Fruit fly (Drosophila melanogaster) whole organism, prepupa: ENCODE measurements around the gene Cyt-c-p.

ENCODE experiments used
- Blimp-1 ChIP-seq: fragments of 200-800 bp; sonication (Bioruptor generic); optimal IDR thresholded peaks from 3 replicates; lab custom pipeline; 2017; ENCODE audit warnings: missing biosample characterization, missing genetic modification characterization, mild to moderate bottlenecking, moderate library complexity, missing genetic modification reagents
- CG10631 ChIP-seq: fragments of 200-800 bp; sonication (Bioruptor generic); optimal IDR thresholded peaks from 2 replicates; lab custom pipeline; 2016; ENCODE audit warnings: missing biosample characterization, missing genetic modification characterization
- CG10669 ChIP-seq: fragments of 200-800 bp; sonication (Bioruptor generic); optimal IDR thresholded peaks from 3 replicates; lab custom pipeline; 2018; ENCODE audit warnings: missing biosample characterization, mild to moderate bottlenecking, missing genetic modification characterization, moderate library complexity
- CG11294 ChIP-seq: fragments of 200-800 bp; sonication (Bioruptor generic); IDR thresholded peaks from 2 replicates; pipeline ENCODE4 v1.3.6; 2022; ENCODE audit warnings: missing biosample characterization, missing genetic modification characterization
- CG11762 ChIP-seq: fragments of 200-800 bp; sonication (Bioruptor generic); optimal IDR thresholded peaks from 3 replicates; lab custom pipeline; 2016; ENCODE audit warnings: missing biosample characterization, missing genetic modification characterization; ENCODE audit not compliant: insufficient read depth
- CG11902 ChIP-seq: fragments of 200-800 bp; sonication (Bioruptor generic); optimal IDR thresholded peaks from 3 replicates; lab custom pipeline; 2016; ENCODE audit warnings: missing biosample characterization, missing genetic modification characterization
- CG15336 ChIP-seq: fragments of 200-800 bp; sonication (Bioruptor generic); IDR thresholded peaks from 2 replicates; pipeline ENCODE4 v1.3.6; 2022; ENCODE audit warnings: missing biosample characterization, missing genetic modification characterization
- CG1621 ChIP-seq: fragments of 200-800 bp; sonication (Bioruptor generic); optimal IDR thresholded peaks from 3 replicates; lab custom pipeline; 2018; ENCODE audit warnings: missing biosample characterization, mild to moderate bottlenecking, missing genetic modification characterization
- CG16779 ChIP-seq: fragments of 200-800 bp; sonication (Bioruptor generic); optimal IDR thresholded peaks from 3 replicates; lab custom pipeline; 2017; ENCODE audit warnings: missing biosample characterization, mild to moderate bottlenecking, missing genetic modification characterization
- CG3032 ChIP-seq: fragments of 200-800 bp; optimal IDR thresholded peaks from 2 replicates; lab custom pipeline; 2019; ENCODE audit warnings: missing biosample characterization, mild to moderate bottlenecking, missing genetic modification characterization, moderate library complexity
- CG31627 ChIP-seq: fragments of 200-800 bp; sonication (Bioruptor generic); optimal IDR thresholded peaks from 3 replicates; lab custom pipeline; 2016; ENCODE audit warnings: missing biosample characterization, missing genetic modification characterization
- CG32006 ChIP-seq: fragments of 200-800 bp; sonication (Bioruptor generic); optimal IDR thresholded peaks from 3 replicates; lab custom pipeline; 2017; ENCODE audit warnings: missing biosample characterization, mild to moderate bottlenecking, missing genetic modification characterization
- CG34406 ChIP-seq: fragments of 200-800 bp; sonication (Bioruptor generic); optimal IDR thresholded peaks from 3 replicates; lab custom pipeline; 2016; ENCODE audit warnings: missing biosample characterization, missing genetic modification characterization
- CG3919 ChIP-seq: fragments of 200-800 bp; sonication (Bioruptor generic); optimal IDR thresholded peaks from 3 replicates; lab custom pipeline; 2016; ENCODE audit warnings: missing biosample characterization, missing genetic modification characterization
- CG4318 ChIP-seq: fragments of 200-800 bp; sonication (Bioruptor generic); optimal IDR thresholded peaks from 3 replicates; lab custom pipeline; 2017; ENCODE audit warnings: missing biosample characterization, mild to moderate bottlenecking, missing genetic modification characterization
- CG6163 ChIP-seq: fragments of 200-800 bp; sonication (Bioruptor generic); IDR thresholded peaks from 3 replicates; pipeline ENCODE4 v1.3.6; 2022; ENCODE audit warnings: missing biosample characterization, missing genetic modification characterization
- CG6276 ChIP-seq: fragments of 200-800 bp; sonication (Bioruptor generic); optimal IDR thresholded peaks from 2 replicates; lab custom pipeline; 2017; ENCODE audit warnings: missing biosample characterization, mild to moderate bottlenecking, missing genetic modification characterization
- CG6792 ChIP-seq: fragments of 200-800 bp; sonication (Bioruptor generic); optimal IDR thresholded peaks from 3 replicates; lab custom pipeline; 2016; ENCODE audit warnings: missing biosample characterization, missing genetic modification characterization
- CG6808 ChIP-seq: fragments of 200-800 bp; sonication (Bioruptor generic); optimal IDR thresholded peaks from 3 replicates; lab custom pipeline; 2017; ENCODE audit warnings: missing biosample characterization, missing genetic modification characterization, mild to moderate bottlenecking, moderate library complexity, missing genetic modification reagents
- CG6854 ChIP-seq: fragments of 200-800 bp; sonication (Bioruptor generic); optimal IDR thresholded peaks from 2 replicates; lab custom pipeline; 2017; ENCODE audit warnings: missing biosample characterization, mild to moderate bottlenecking, missing genetic modification characterization
- CG8119 ChIP-seq: fragments of 200-800 bp; sonication (Bioruptor generic); IDR thresholded peaks from 3 replicates; pipeline ENCODE4 v1.3.6; 2022; ENCODE audit warnings: missing biosample characterization, missing genetic modification characterization
- CG8632 ChIP-seq: fragments of 200-800 bp; sonication (Bioruptor generic); optimal IDR thresholded peaks from 3 replicates; lab custom pipeline; 2016; ENCODE audit warnings: missing biosample characterization, missing genetic modification characterization
- Eip75B ChIP-seq: fragments of 200-800 bp; sonication (Bioruptor generic); optimal IDR thresholded peaks from 3 replicates; lab custom pipeline; 2016; ENCODE audit warnings: missing biosample characterization, missing genetic modification characterization
- Eip78C ChIP-seq: fragments of 200-800 bp; sonication (Bioruptor generic); peaks from one replicate; lab custom pipeline; 2016; ENCODE audit warnings: missing biosample characterization, missing genetic modification characterization
- Ets96B ChIP-seq: fragments of 200-800 bp; optimal IDR thresholded peaks from 2 replicates; lab custom pipeline; 2019; ENCODE audit warnings: missing biosample characterization, mild to moderate bottlenecking, missing genetic modification characterization, moderate library complexity
- Gug ChIP-seq: fragments of 200-800 bp; sonication (Bioruptor generic); IDR thresholded peaks from 2 replicates; pipeline ENCODE4 v1.3.6; 2022; ENCODE audit warnings: missing biosample characterization, missing genetic modification characterization
- Hr39 ChIP-seq: fragments of 200-800 bp; sonication (Bioruptor generic); optimal IDR thresholded peaks from 2 replicates; lab custom pipeline; 2016; ENCODE audit warnings: missing biosample characterization, missing genetic modification characterization
- Lpt ChIP-seq: fragments of 200-800 bp; sonication (Bioruptor generic); optimal IDR thresholded peaks from 3 replicates; lab custom pipeline; 2016; ENCODE audit warnings: missing biosample characterization, missing genetic modification characterization
- OdsH ChIP-seq: fragments of 200-800 bp; sonication (Bioruptor generic); optimal IDR thresholded peaks from 3 replicates; lab custom pipeline; 2016; ENCODE audit warnings: missing biosample characterization, missing genetic modification characterization
- Smox ChIP-seq: fragments of 200-800 bp; sonication (Bioruptor generic); optimal IDR thresholded peaks from 3 replicates; lab custom pipeline; 2016; ENCODE audit warnings: missing biosample characterization, missing genetic modification characterization
- Sox102F ChIP-seq: fragments of 200-800 bp; sonication (Bioruptor generic); optimal IDR thresholded peaks from 2 replicates; lab custom pipeline; 2016; ENCODE audit warnings: missing biosample characterization, mild to moderate bottlenecking, missing genetic modification characterization
- Sox14 ChIP-seq: fragments of 200-800 bp; sonication (Bioruptor generic); optimal IDR thresholded peaks from 3 replicates; lab custom pipeline; 2016; ENCODE audit warnings: missing biosample characterization, missing genetic modification characterization
- achi ChIP-seq: fragments of 200-800 bp; sonication (Bioruptor generic); optimal IDR thresholded peaks from 3 replicates; lab custom pipeline; 2016; ENCODE audit warnings: missing biosample characterization, missing genetic modification characterization
- acj6 ChIP-seq: fragments of 200-800 bp; sonication (Bioruptor generic); optimal IDR thresholded peaks from 3 replicates; lab custom pipeline; 2016; ENCODE audit warnings: missing biosample characterization, missing genetic modification characterization
- dac ChIP-seq: fragments of 200-800 bp; sonication (Bioruptor generic); optimal IDR thresholded peaks from 2 replicates; lab custom pipeline; 2017; ENCODE audit warnings: missing biosample characterization, mild to moderate bottlenecking, missing genetic modification characterization
- dsx ChIP-seq: fragments of 200-800 bp; optimal IDR thresholded peaks from 3 replicates; lab custom pipeline; 2019; ENCODE audit warnings: missing biosample characterization, mild to moderate bottlenecking, missing genetic modification characterization, moderate library complexity; ENCODE audit not compliant: poor library complexity, severe bottlenecking
- esn ChIP-seq: fragments of 200-800 bp; sonication (Bioruptor generic); optimal IDR thresholded peaks from 2 replicates; lab custom pipeline; 2016; ENCODE audit warnings: missing biosample characterization, mild to moderate bottlenecking, missing genetic modification characterization, moderate library complexity
- fd59A ChIP-seq: fragments of 200-800 bp; sonication (Bioruptor generic); optimal IDR thresholded peaks from 2 replicates; lab custom pipeline; 2017; ENCODE audit warnings: missing biosample characterization, mild to moderate bottlenecking, missing genetic modification characterization, missing genetic modification reagents
- fd85E ChIP-seq: fragments of 200-800 bp; sonication (Bioruptor generic); optimal IDR thresholded peaks from 3 replicates; lab custom pipeline; 2016; ENCODE audit warnings: missing biosample characterization, missing genetic modification characterization
- fkh ChIP-seq: fragments of 200-800 bp; sonication (Bioruptor generic); optimal IDR thresholded peaks from 3 replicates; lab custom pipeline; 2017; ENCODE audit warnings: missing biosample characterization, mild to moderate bottlenecking, missing genetic modification characterization, moderate library complexity
- net ChIP-seq: fragments of 200-800 bp; sonication (Bioruptor generic); optimal IDR thresholded peaks from 3 replicates; lab custom pipeline; 2016; ENCODE audit warnings: missing biosample characterization, missing genetic modification characterization
- pdm3 ChIP-seq: fragments of 200-800 bp; sonication (Bioruptor generic); optimal IDR thresholded peaks from 3 replicates; lab custom pipeline; 2016; ENCODE audit warnings: missing biosample characterization, missing genetic modification characterization
- salr ChIP-seq, 2 experiments: fragments of 200-800 bp; sonication (Bioruptor generic); optimal IDR thresholded peaks; 3 replicates each; lab custom pipeline; 2016 to 2018; ENCODE audit warnings: missing biosample characterization in 2 of 2, missing genetic modification characterization in 2 of 2, mild to moderate bottlenecking in 1 of 2
- spab ChIP-seq: fragments of 200-800 bp; sonication (Bioruptor generic); optimal IDR thresholded peaks from 2 replicates; lab custom pipeline; 2017; ENCODE audit warnings: missing biosample characterization, mild to moderate bottlenecking, missing genetic modification characterization, missing genetic modification reagents
- ss ChIP-seq, 2 experiments: fragments of 200-800 bp; sonication (Bioruptor generic); optimal IDR thresholded peaks; 2 replicates in 1 of 2; 3 replicates in 1 of 2; lab custom pipeline; 2017 to 2018; ENCODE audit warnings: mild to moderate bottlenecking in 2 of 2, missing biosample characterization in 2 of 2, missing genetic modification characterization in 2 of 2, moderate library complexity in 1 of 2
- topi ChIP-seq: fragments of 200-800 bp; sonication (Bioruptor generic); optimal IDR thresholded peaks from 3 replicates; lab custom pipeline; 2016; ENCODE audit warnings: missing biosample characterization, missing genetic modification characterization
- vri ChIP-seq: fragments of 200-800 bp; sonication (Bioruptor generic); optimal IDR thresholded peaks from 3 replicates; lab custom pipeline; 2016; ENCODE audit warnings: missing biosample characterization, mild to moderate bottlenecking, missing genetic modification characterization

Gene Cyt-c-p

DNA sequence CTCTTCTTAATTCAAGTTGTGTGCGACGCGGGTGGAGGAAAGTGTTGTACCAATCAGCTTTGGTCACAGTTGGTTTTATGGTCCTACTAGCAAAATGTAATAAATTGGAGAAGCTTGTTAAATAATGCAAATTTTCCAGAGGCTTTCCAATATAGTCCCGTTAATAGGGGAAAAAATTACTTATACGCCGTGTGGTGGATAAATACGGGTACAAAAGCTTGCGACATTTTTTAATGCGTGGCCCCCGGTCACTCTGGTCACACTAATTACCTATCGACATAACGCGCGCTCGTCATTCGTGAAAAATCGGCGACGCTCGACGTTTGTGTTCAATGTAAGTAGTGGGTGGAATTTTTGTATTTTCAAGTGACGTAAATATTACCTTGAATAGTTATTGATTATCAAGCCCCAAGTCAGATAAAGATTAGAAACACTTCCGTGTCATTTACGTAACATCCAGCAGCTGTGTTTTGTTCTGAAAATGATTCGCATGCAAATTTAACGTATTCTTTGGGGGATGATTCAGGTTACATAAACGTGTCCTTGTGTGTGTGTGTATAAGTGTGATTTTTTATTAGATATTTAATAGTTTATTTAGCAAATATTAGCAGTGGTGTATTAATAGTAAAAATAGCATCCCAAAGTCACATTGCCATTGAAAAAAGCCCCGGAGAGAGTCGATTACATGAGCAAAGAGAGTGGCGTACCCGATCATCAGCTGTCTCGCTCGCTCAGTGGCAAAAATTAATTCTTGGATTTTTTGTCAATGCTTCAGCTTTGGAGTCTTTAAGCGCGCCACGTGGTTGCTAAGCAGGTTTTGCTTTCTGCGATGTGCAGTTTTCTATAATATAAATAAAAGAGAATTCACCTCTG, at the start of gene Cyt-c-p:
Gene Cyt-c-p (plus strand): TSS at position 290 of the 873 bp plus-strand sequence.
- TF ChIP-seq CG1621 (peak; percentile 0), vri (GFP tag; lab: Kevin White, UChicago) (peak; percentile 75), Sox14 (peak; percentile 17), Eip75B (GFP tag; lab: Kevin White, UChicago) (peak; percentile 11), esn (GFP tag; lab: Kevin White, UChicago) (peak; percentile 21), Eip78C (GFP tag; lab: Kevin White, UChicago) (peak; percentile 84), CG15336 (GFP tag; lab: Robert Waterston, UW) (no peak), CG6854 (GFP tag; lab: Kevin White, UChicago) (peak; percentile 1), CG32006 (GFP tag; lab: Kevin White, UChicago) (no peak), Blimp-1 (GFP tag; lab: Kevin White, UChicago) (no peak), dsx (GFP tag; lab: Kevin White, UChicago) (peak; percentile 8), fkh (GFP tag; lab: Kevin White, UChicago) (peak; percentile 35)

DNA sequence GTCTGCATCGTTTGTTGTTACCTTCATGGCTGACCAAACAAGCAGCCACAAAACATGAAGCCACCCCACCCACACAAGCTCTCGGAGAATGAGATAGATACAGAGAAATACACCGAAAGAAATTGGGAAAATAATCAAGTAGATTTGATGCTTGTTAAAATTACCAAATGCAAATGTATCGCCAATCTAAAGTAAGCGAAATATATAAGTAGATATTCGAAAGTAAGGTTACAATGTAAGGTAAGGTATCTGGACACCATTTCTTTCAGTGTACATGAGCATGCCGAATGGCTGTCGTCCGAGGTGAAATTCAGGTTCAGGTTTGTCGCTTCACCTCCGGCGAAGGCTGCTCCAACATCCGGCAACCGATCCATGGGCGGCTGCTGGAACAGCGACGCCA, 47.4 kb upstream of the Cyt-c-p start:
- TF ChIP-seq fkh (GFP tag; lab: Kevin White, UChicago): no peak
- peak; percentile 52; the same call in 1 of the 2 replicates for TF ChIP-seq CG11294 (GFP tag; lab: Robert Waterston, UW)
- TF ChIP-seq pdm3 (GFP tag; lab: Kevin White, UChicago): peak; percentile 17
- no peak for TF ChIP-seq ss (GFP tag; optimal IDR thresholded peaks at IDR 0.05; lab: Kevin White, UChicago)
- 0 out of 3 replicates have a peak, but pooled peaks have one; percentile 43 for TF ChIP-seq CG8119 (GFP tag; lab: Robert Waterston, UW)
- TF ChIP-seq dac (GFP tag; lab: Kevin White, UChicago): no peak
- peak; percentile 33 for TF ChIP-seq CG3919
- no peak for TF ChIP-seq CG6792 (GFP tag; lab: Kevin White, UChicago)
- no peak for TF ChIP-seq fd85E (GFP tag; lab: Kevin White, UChicago)
- peak; percentile 27 for TF ChIP-seq CG4318 (GFP tag; lab: Kevin White, UChicago)
- TF ChIP-seq Smox (GFP tag; lab: Kevin White, UChicago): no peak
- TF ChIP-seq Eip78C (GFP tag; lab: Kevin White, UChicago): peak; percentile 50
- TF ChIP-seq CG31627 (GFP tag; lab: Kevin White, UChicago): no peak
- peak; percentile 59; the same call in 1 of the 3 replicates for TF ChIP-seq CG6163
- TF ChIP-seq CG15336 (GFP tag; lab: Robert Waterston, UW): peak; percentile 67
- peak; percentile 33 for TF ChIP-seq spab
- no peak for TF ChIP-seq CG16779
- TF ChIP-seq achi: peak; percentile 27
- TF ChIP-seq CG34406 (GFP tag; lab: Kevin White, UChicago): no peak
- TF ChIP-seq CG6808: peak; percentile 28
- no peak for TF ChIP-seq CG11902
- peak; percentile 36 for TF ChIP-seq CG10669 (GFP tag; lab: Kevin White, UChicago)
- no peak for TF ChIP-seq CG8632 (GFP tag; lab: Kevin White, UChicago)
- TF ChIP-seq CG10631 (GFP tag; lab: Kevin White, UChicago): peak; percentile 9
- no peak for TF ChIP-seq acj6
- TF ChIP-seq CG11762 (GFP tag; lab: Kevin White, UChicago): no peak
- TF ChIP-seq CG32006 (GFP tag; lab: Kevin White, UChicago): peak; percentile 57
- no peak for TF ChIP-seq Blimp-1 (GFP tag; lab: Kevin White, UChicago)
- TF ChIP-seq CG6276: no peak
- TF ChIP-seq Sox102F: no peak
- no peak for TF ChIP-seq fd59A (GFP tag; lab: Kevin White, UChicago)
- peak; percentile 16 to 20 for TF ChIP-seq salr (GFP tag; optimal IDR thresholded peaks at IDR 0.05; lab: Kevin White, UChicago)
- no peak for TF ChIP-seq net (GFP tag; lab: Kevin White, UChicago)
- TF ChIP-seq OdsH: no peak
- TF ChIP-seq Hr39 (GFP tag; lab: Kevin White, UChicago): no peak
- TF ChIP-seq CG6854 (GFP tag; lab: Kevin White, UChicago): no peak
- TF ChIP-seq Lpt: no peak
- peak; percentile 33; the same call in 1 of the 2 replicates for TF ChIP-seq Gug (GFP tag; lab: Robert Waterston, UW)
- TF ChIP-seq CG3032 (tag; lab: Kevin White, UChicago): peak; percentile 29
- TF ChIP-seq Ets96B (tag; lab: Kevin White, UChicago): no peak
- TF ChIP-seq topi (GFP tag; lab: Kevin White, UChicago): no peak
